Fruit fly (Drosophila melanogaster): ENCODE measurements around the gene ScsbetaG.

ScsbetaG gene

DNA sequence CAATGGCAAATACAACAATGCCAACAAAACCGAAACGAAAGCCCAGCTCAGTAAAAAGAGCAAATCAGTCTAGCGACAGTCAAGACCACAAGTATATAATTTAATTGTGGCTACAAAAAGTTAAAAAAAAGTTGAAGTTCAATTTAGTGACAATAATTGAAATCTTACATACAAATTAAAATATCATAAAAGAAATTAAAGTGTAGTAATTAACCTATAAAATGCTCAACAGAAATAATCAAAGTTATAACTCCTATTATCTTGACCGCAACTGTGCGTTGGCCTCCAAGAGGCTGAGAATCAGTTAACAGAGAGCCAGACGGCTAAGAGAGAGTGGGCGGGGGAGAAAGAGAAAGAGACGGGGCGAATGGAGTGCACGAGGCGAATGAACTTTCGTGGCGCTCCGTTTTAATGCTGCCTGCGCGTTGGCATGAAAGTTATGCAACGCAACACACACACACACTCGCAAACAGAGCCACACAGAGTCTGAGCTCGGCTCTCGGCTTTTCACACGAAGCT is 48.3 kb upstream of the ScsbetaG start (continued):
- peak; percentile 41 for TF ChIP-seq CG12104 (GFP tag; optimal IDR thresholded peaks at IDR 0.05)
- peak; percentile 6 to 46 for TF ChIP-seq Trl (optimal IDR thresholded peaks at IDR 0.05)
- TF ChIP-seq Trl (GFP tag; optimal IDR thresholded peaks at IDR 0.05), result peak; percentile 27
- no peak for TF ChIP-seq CG14965 (GFP tag; optimal IDR thresholded peaks at IDR 0.05; ENCODE audit: borderline replicate concordance)
- no peak for TF ChIP-seq vnd (GFP tag; IDR thresholded peaks at IDR 0.05; ENCODE audit: partially characterized antibody)
- peak; percentile 45 for TF ChIP-seq CG17802 (tag; optimal IDR thresholded peaks at IDR 0.05)
- no peak for TF ChIP-seq CG6175 (GFP tag; IDR thresholded peaks at IDR 0.05)
- no peak for TF ChIP-seq CG13624 (GFP tag; optimal IDR thresholded peaks at IDR 0.05)
- no peak for TF ChIP-seq Dbx (GFP tag; IDR thresholded peaks at IDR 0.05)
- TF ChIP-seq CG10366 (GFP tag; IDR thresholded peaks at IDR 0.05), result peak; percentile 69
- TF ChIP-seq mirr (GFP tag; optimal IDR thresholded peaks at IDR 0.05), result no peak
- TF ChIP-seq pb (GFP tag; optimal IDR thresholded peaks at IDR 0.05), result no peak
- peak; percentile 79 for TF ChIP-seq dysf (GFP tag; IDR thresholded peaks at IDR 0.05)
- TF ChIP-seq vfl (GFP tag; optimal IDR thresholded peaks at IDR 0.05), result no peak
- peak; percentile 43 for TF ChIP-seq CG12155 (GFP tag; optimal IDR thresholded peaks at IDR 0.05)
- TF ChIP-seq CG12744 (GFP tag; optimal IDR thresholded peaks at IDR 0.05), result peak; percentile 30
- peak; percentile 82 for TF ChIP-seq CG30403 (GFP tag; optimal IDR thresholded peaks at IDR 0.05)
- no peak for TF ChIP-seq pzg (GFP tag; optimal IDR thresholded peaks at IDR 0.05)
- TF ChIP-seq Max (GFP tag; optimal IDR thresholded peaks at IDR 0.05), result peak; percentile 63
- TF ChIP-seq Dp (GFP tag; optimal IDR thresholded peaks at IDR 0.05), result no peak
- TF ChIP-seq Nf-YB (GFP tag; optimal IDR thresholded peaks at IDR 0.05), result peak; percentile 77
- peak; percentile 48 for TF ChIP-seq CG3838 (GFP tag; optimal IDR thresholded peaks at IDR 0.05)
- 0 out of 2 replicates have a peak, but pooled peaks have one; percentile 10 for TF ChIP-seq Doc2 (GFP tag; IDR thresholded peaks at IDR 0.05)
- peak; percentile 1 for TF ChIP-seq Camta (GFP tag; optimal IDR thresholded peaks at IDR 0.05)
- TF ChIP-seq jumu (GFP tag; optimal IDR thresholded peaks at IDR 0.05), result peak; percentile 50
- TF ChIP-seq CG32772 (GFP tag; IDR thresholded peaks at IDR 0.05), result peak; percentile 43; the same call in 1 of the 2 replicates
- TF ChIP-seq rib (GFP tag; IDR thresholded peaks at IDR 0.05), result no peak
- no peak for TF ChIP-seq sug (tag; optimal IDR thresholded peaks at IDR 0.05)
- TF ChIP-seq Rx (GFP tag; IDR thresholded peaks at IDR 0.05), result 0 out of 2 replicates have a peak, but pooled peaks have one; percentile 31
- no peak for TF ChIP-seq ems (GFP tag; optimal IDR thresholded peaks at IDR 0.05)
- no peak for TF ChIP-seq Lim3 (GFP tag; IDR thresholded peaks at IDR 0.05)
- TF ChIP-seq gt (GFP tag; IDR thresholded peaks at IDR 0.05), result peak; percentile 36; the same call in 1 of the 2 replicates
- peak; percentile 94 for TF ChIP-seq CG18262 (tag; optimal IDR thresholded peaks at IDR 0.05)

DNA sequence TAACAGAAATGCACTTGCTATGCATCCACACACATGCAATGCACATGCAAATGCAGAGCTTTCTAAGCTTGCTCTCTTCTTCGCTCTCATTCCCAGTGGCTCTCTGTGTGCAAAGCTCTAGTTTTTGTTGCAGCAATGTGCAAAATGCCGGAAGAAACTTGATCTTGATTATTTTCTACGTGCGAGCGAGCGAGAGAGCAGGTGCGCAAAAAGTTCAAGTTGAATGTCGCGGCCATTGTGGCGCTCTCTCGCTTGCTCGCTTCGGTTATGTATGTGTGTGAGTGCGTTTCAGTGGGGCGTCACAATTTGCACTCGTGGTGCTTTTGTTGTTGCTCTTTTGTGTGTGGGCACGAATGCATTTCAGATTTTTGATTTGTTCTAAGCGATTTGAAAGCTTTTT is 47.1 kb upstream of the ScsbetaG start:
- TF ChIP-seq ftz-f1 (GFP tag; optimal IDR thresholded peaks at IDR 0.05) (peak; percentile 8), Eip74EF (GFP tag; optimal IDR thresholded peaks at IDR 0.05) (peak in 1 of 2 experiments; percentile 84), fd64A (GFP tag; optimal IDR thresholded peaks at IDR 0.05) (no peak), Blimp-1 (GFP tag; optimal IDR thresholded peaks at IDR 0.05) (peak; percentile 16), cg (GFP tag; optimal IDR thresholded peaks at IDR 0.05) (peak; percentile 37), vvl (GFP tag; IDR thresholded peaks at IDR 0.05) (peak; percentile 15; the same call in 1 of the 2 replicates), rib (GFP tag; IDR thresholded peaks at IDR 0.05) (peak; percentile 36; the same call in 1 of the 2 replicates), CG6765 (GFP tag; optimal IDR thresholded peaks at IDR 0.05) (no peak), chinmo (GFP tag; IDR thresholded peaks at IDR 0.05; ENCODE audit: partially characterized antibody) (peak; percentile 58; the same call in 1 of the 4 replicates), Abd-B (GFP tag; optimal IDR thresholded peaks at IDR 0.05) (no peak), Deaf1 (tag; optimal IDR thresholded peaks at IDR 0.05) (peak; percentile 33), Trl (optimal IDR thresholded peaks at IDR 0.05) (peak; percentile 5 to 49), Trl (GFP tag; optimal IDR thresholded peaks at IDR 0.05) (no peak), sd (tag; optimal IDR thresholded peaks at IDR 0.05) (peak; percentile 49), oc (tag; optimal IDR thresholded peaks at IDR 0.05) (peak; percentile 13), aop (GFP tag; IDR thresholded peaks at IDR 0.05) (peak; percentile 66; the same call in 1 of the 2 replicates)

Data from whole organism, embryonic.